Fruit fly (Drosophila melanogaster) whole organism, embryonic: ENCODE measurements around the gene CG34162.

ENCODE experiments used
- CG8478 ChIP-seq: fragments of >200 bp; optimal IDR thresholded peaks from 2 replicates; lab custom pipeline; 2018
- CG9876 ChIP-seq: fragments of 200-800 bp; sonication (Bioruptor generic); optimal IDR thresholded peaks from 2 replicates; lab custom pipeline; 2016; ENCODE audit warnings: missing biosample characterization, missing genetic modification characterization

DNA sequence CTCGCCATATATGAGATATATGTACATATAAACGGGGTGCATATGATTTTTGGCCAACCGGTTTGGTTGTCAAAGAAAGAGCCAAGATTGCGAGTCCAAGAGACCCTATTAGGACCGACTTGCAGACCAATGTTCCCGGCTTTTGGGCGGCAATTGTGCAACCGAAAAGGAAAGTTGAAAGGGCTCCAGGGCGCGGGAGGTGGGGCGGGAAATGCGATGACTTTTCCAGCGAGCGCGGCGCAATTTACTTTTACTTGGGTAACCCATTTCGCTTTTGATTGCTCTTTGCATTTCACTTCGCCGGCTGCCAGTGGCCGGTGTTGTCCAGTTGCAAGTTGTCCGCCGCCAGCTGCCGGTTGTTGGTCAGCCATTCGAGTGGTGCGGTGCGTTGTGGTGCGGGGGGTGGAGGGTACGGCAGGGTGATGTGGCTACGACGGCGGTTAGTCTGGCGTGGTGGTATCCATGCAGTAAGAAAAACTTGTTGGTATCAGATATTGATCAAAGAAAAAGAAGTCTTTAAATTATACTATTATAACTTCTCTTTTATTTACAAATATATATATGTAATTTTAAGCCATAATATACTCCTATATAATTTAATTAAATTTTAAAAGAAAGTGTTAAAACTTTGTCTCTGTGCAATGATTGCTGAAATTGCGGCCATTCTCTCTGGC lies 26.6 kb upstream of the CG34162 start:
- TF ChIP-seq CG9876 (GFP tag; lab: Kevin White, UChicago) (no peak), CG8478 (lab: Kevin White, UChicago) (no peak)
